Worm (Caenorhabditis elegans): ENCODE measurements around the gene ostf-4.

ostf-4 gene

DNA sequence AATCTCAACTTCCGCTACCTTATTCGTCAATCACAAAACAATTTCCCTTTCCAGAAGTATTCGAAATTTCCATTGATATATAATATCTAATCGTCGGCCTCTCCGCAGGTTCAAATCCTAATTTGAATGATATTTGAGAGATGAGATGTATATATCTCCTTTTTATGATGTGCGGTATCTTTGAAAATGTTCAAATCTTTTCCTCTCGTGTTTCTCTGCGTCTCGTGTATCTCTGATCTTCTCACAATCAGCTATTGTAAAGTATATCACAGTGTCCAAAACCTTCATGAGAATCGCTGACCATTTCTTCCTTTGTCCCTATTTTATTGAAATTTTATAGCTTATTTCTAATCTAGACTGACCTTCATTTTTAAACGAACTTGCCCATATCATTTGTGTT, 28.6 kb downstream of the ostf-4 start:
- no peak for TF ChIP-seq dmd-4 (tag; optimal IDR thresholded peaks at IDR 0.05; ENCODE audit: borderline replicate concordance)
- TF ChIP-seq ceh-34 (tag; optimal IDR thresholded peaks at IDR 0.05), result no peak
- TF ChIP-seq C38D4.7 (GFP tag; optimal IDR thresholded peaks at IDR 0.05), result no peak
- TF ChIP-seq unc-42 (tag; optimal IDR thresholded peaks at IDR 0.05), result no peak
- TF ChIP-seq tbx-7 (tag; optimal IDR thresholded peaks at IDR 0.05), result no peak
- TF ChIP-seq hlh-30 (tag; optimal IDR thresholded peaks at IDR 0.05; ENCODE audit: insufficient read depth), result no peak
- no peak for TF ChIP-seq npax-4 (tag; optimal IDR thresholded peaks at IDR 0.05)

- TF ChIP-seq fkh-6 (tag; optimal IDR thresholded peaks at IDR 0.05), result no peak
- TF ChIP-seq nfya-1 (tag; optimal IDR thresholded peaks at IDR 0.05), result no peak
- TF ChIP-seq ceh-30 (tag; optimal IDR thresholded peaks at IDR 0.05), result no peak
- no peak for TF ChIP-seq pha-2 (tag; optimal IDR thresholded peaks at IDR 0.05)
- no peak for TF ChIP-seq C08G9.2 (tag; optimal IDR thresholded peaks at IDR 0.05)
- no peak for TF ChIP-seq zip-5 (tag; optimal IDR thresholded peaks at IDR 0.05)
- TF ChIP-seq elt-4 (tag; optimal IDR thresholded peaks at IDR 0.05), result no peak
- TF ChIP-seq ceh-19 (GFP tag; optimal IDR thresholded peaks at IDR 0.05), result no peak
- TF ChIP-seq ztf-16 (tag; optimal IDR thresholded peaks at IDR 0.05), result no peak
- no peak for TF ChIP-seq unc-3 (GFP tag; conservative IDR thresholded peaks at IDR 0.05)
- TF ChIP-seq unc-3 (tag; optimal IDR thresholded peaks at IDR 0.05), result no peak
- TF ChIP-seq lin-11 (tag; optimal IDR thresholded peaks at IDR 0.05), result no peak
- TF ChIP-seq dmd-4 (tag; optimal IDR thresholded peaks at IDR 0.05; ENCODE audit: borderline replicate concordance), result no peak
- no peak for TF ChIP-seq gmeb-2 (tag; optimal IDR thresholded peaks at IDR 0.05)
Measured at ce11 chrIII:10285623-10286022, 32.7 kb downstream of the ostf-4 start, which contains the start of gene K10G9.2. Gene K10G9.2 (plus strand): TSS chrIII:10285923.

ce11 chrIII:10284214-10284613, 34.1 kb downstream of the ostf-4 start:
- TF ChIP-seq ceh-19 (GFP tag; optimal IDR thresholded peaks at IDR 0.05) (peak; percentile 36), zip-5 (tag; optimal IDR thresholded peaks at IDR 0.05) (no peak), ceh-22 (tag; optimal IDR thresholded peaks at IDR 0.05) (no peak), elt-4 (tag; optimal IDR thresholded peaks at IDR 0.05) (no peak), che-1 (tag; optimal IDR thresholded peaks at IDR 0.05) (peak; percentile 14), ref-2 (tag; optimal IDR thresholded peaks at IDR 0.05) (peak; percentile 14), sox-4 (tag; optimal IDR thresholded peaks at IDR 0.05) (no peak), hlh-15 (tag; optimal IDR thresholded peaks at IDR 0.05) (no peak), ceh-45 (GFP tag; IDR thresholded peaks at IDR 0.05) (no peak), unc-86 (tag; optimal IDR thresholded peaks at IDR 0.05) (no peak), eyg-1 (tag; optimal IDR thresholded peaks at IDR 0.05) (no peak), ets-4 (tag; optimal IDR thresholded peaks at IDR 0.05) (no peak), T23F11.4 (GFP tag; optimal IDR thresholded peaks at IDR 0.05) (no peak), ceh-18 (tag; optimal IDR thresholded peaks at IDR 0.05) (no peak), ttx-3 (tag; optimal IDR thresholded peaks at IDR 0.05) (no peak), ceh-24 (tag; optimal IDR thresholded peaks at IDR 0.05) (no peak), C38D4.7 (GFP tag; optimal IDR thresholded peaks at IDR 0.05) (no peak), ceh-14 (tag; optimal IDR thresholded peaks at IDR 0.05) (peak; percentile 78), ceh-6 (GFP tag; optimal IDR thresholded peaks at IDR 0.05) (peak; percentile 18), ceh-31 (tag; optimal IDR thresholded peaks at IDR 0.05) (peak; percentile 76), nfya-1 (tag; optimal IDR thresholded peaks at IDR 0.05) (peak; percentile 50), madf-2 (tag; optimal IDR thresholded peaks at IDR 0.05) (no peak), rnt-1 (tag; optimal IDR thresholded peaks at IDR 0.05) (no peak), ceh-48 (tag; optimal IDR thresholded peaks at IDR 0.05) (peak; percentile 73), fkh-6 (tag; optimal IDR thresholded peaks at IDR 0.05) (no peak), sdc-2 (tag; optimal IDR thresholded peaks at IDR 0.05) (no peak), fkh-10 (GFP tag; optimal IDR thresholded peaks at IDR 0.05) (peak; percentile 71), hlh-30 (tag; optimal IDR thresholded peaks at IDR 0.05; ENCODE audit: insufficient read depth) (peak; percentile 27), F13H6.1 (tag; optimal IDR thresholded peaks at IDR 0.05) (no peak), hlh-13 (GFP tag; optimal IDR thresholded peaks at IDR 0.05) (no peak), unc-3 (GFP tag; conservative IDR thresholded peaks at IDR 0.05) (no peak), unc-3 (tag; optimal IDR thresholded peaks at IDR 0.05) (no peak), ceh-9 (tag; optimal IDR thresholded peaks at IDR 0.05) (no peak), unc-42 (tag; optimal IDR thresholded peaks at IDR 0.05) (peak; percentile 94), syd-9 (tag; optimal IDR thresholded peaks at IDR 0.05) (no peak), pag-3 (tag; optimal IDR thresholded peaks at IDR 0.05; ENCODE audit: borderline replicate concordance) (no peak), tbx-2 (tag; optimal IDR thresholded peaks at IDR 0.05) (peak; percentile 58), npax-4 (tag; optimal IDR thresholded peaks at IDR 0.05) (no peak)

All from whole organism, late embryonic.